Fruit fly (Drosophila melanogaster) whole organism, adult: ENCODE measurements around the gene Exo70.

Source experiments
- CG11617 ChIP-seq: fragments of 200-800 bp; sonication (Bioruptor generic); optimal IDR thresholded peaks from 2 replicates; lab custom pipeline; 2017; ENCODE audit warnings: mild to moderate bottlenecking, missing biosample characterization, missing genetic modification reagents, missing genetic modification characterization
- CG12768 ChIP-seq: fragments of 200-800 bp; sonication (Bioruptor generic); optimal IDR thresholded peaks from 2 replicates; lab custom pipeline; 2017; ENCODE audit warnings: missing biosample characterization, missing genetic modification characterization, mild to moderate bottlenecking, moderate library complexity, missing genetic modification reagents
- CG14711 ChIP-seq: fragments of 200-800 bp; sonication (Bioruptor generic); optimal IDR thresholded peaks from 2 replicates; lab custom pipeline; 2018; ENCODE audit warnings: missing biosample characterization, mild to moderate bottlenecking, missing genetic modification characterization, moderate library complexity
- CG1620 ChIP-seq: fragments of 200-800 bp; sonication (Bioruptor generic); optimal IDR thresholded peaks from 2 replicates; lab custom pipeline; 2016; ENCODE audit warnings: missing biosample characterization, missing genetic modification characterization
- CG33017 ChIP-seq: fragments of 200-800 bp; sonication (Bioruptor generic); optimal IDR thresholded peaks from 2 replicates; lab custom pipeline; 2018; ENCODE audit warnings: missing biosample characterization, mild to moderate bottlenecking, missing genetic modification characterization, moderate library complexity
- CG5204 ChIP-seq: fragments of 200-800 bp; sonication (Bioruptor generic); optimal IDR thresholded peaks from 2 replicates; lab custom pipeline; 2016; ENCODE audit warnings: missing biosample characterization, missing genetic modification characterization
- CG7045 ChIP-seq: fragments of 200-800 bp; sonication (Bioruptor generic); optimal IDR thresholded peaks from 2 replicates; lab custom pipeline; 2017; ENCODE audit warnings: missing biosample characterization, mild to moderate bottlenecking, missing genetic modification characterization
- CG7101 ChIP-seq: fragments of 200-800 bp; sonication (Bioruptor generic); optimal IDR thresholded peaks from 2 replicates; lab custom pipeline; 2018; ENCODE audit warnings: missing biosample characterization, mild to moderate bottlenecking, missing genetic modification characterization, moderate library complexity
- Clk ChIP-seq: fragments of 200-800 bp; sonication (Bioruptor generic); optimal IDR thresholded peaks from 2 replicates; lab custom pipeline; 2017; ENCODE audit warnings: missing biosample characterization, missing genetic modification characterization
- Crg-1 ChIP-seq: fragments of 200-800 bp; sonication (Bioruptor generic); optimal IDR thresholded peaks from 2 replicates; lab custom pipeline; 2016; ENCODE audit warnings: missing biosample characterization, missing genetic modification characterization
- Hr96 ChIP-seq: fragments of 200-800 bp; sonication (Bioruptor generic); optimal IDR thresholded peaks from 2 replicates; lab custom pipeline; 2016; ENCODE audit warnings: missing biosample characterization, missing genetic modification characterization
- Mnt ChIP-seq: fragments of 200-800 bp; sonication (Bioruptor generic); optimal IDR thresholded peaks from 2 replicates; lab custom pipeline; 2016; ENCODE audit warnings: missing biosample characterization, mild to moderate bottlenecking, missing genetic modification characterization
- bab1 ChIP-seq: fragments of 200-800 bp; sonication (Bioruptor generic); optimal IDR thresholded peaks from 3 replicates; lab custom pipeline; 2019; ENCODE audit warnings: missing biosample characterization, mild to moderate bottlenecking, missing genetic modification characterization, moderate library complexity
- cic ChIP-seq: fragments of 200-800 bp; sonication (Bioruptor generic); optimal IDR thresholded peaks from 2 replicates; lab custom pipeline; 2017; ENCODE audit warnings: missing biosample characterization, mild to moderate bottlenecking, missing genetic modification characterization, moderate library complexity
- cnc ChIP-seq, 2 experiments: fragments of >200 bp; optimal IDR thresholded peaks; 2 replicates each; lab custom pipeline; 2017
- kay ChIP-seq: fragments of 200-800 bp; sonication (Bioruptor generic); peaks from one replicate; lab custom pipeline; 2016; ENCODE audit warnings: missing biosample characterization, missing genetic modification characterization, borderline replicate concordance
- ovo ChIP-seq: fragments of 200-800 bp; sonication (Bioruptor generic); optimal IDR thresholded peaks from 2 replicates; lab custom pipeline; 2016; ENCODE audit warnings: missing biosample characterization, missing genetic modification characterization
- pad ChIP-seq: fragments of 200-800 bp; sonication (Bioruptor generic); optimal IDR thresholded peaks from 3 replicates; lab custom pipeline; 2017; ENCODE audit warnings: missing biosample characterization, missing genetic modification characterization, mild to moderate bottlenecking, moderate library complexity, missing genetic modification reagents
- tj ChIP-seq: fragments of 200-800 bp; sonication (Bioruptor generic); optimal IDR thresholded peaks from 3 replicates; lab custom pipeline; 2017; ENCODE audit warnings: missing biosample characterization, mild to moderate bottlenecking, missing genetic modification characterization, moderate library complexity
- toe ChIP-seq: fragments of 200-800 bp; sonication (Bioruptor generic); optimal IDR thresholded peaks from 2 replicates; lab custom pipeline; 2016; ENCODE audit warnings: missing biosample characterization, missing genetic modification characterization

The Exo70 gene

dm6 chr3L:8411439-8411897 is at the start of gene Exo70:
Gene Exo70, plus strand, starts transcription at chr3L:8411851.
- TF ChIP-seq ovo (GFP tag; lab: Kevin White, UChicago) = peak; percentile 8
- TF ChIP-seq CG11617 (GFP tag; lab: Kevin White, UChicago) = peak; percentile 1
- no peak for TF ChIP-seq cic
- no peak for TF ChIP-seq tj (GFP tag; lab: Kevin White, UChicago)
- TF ChIP-seq CG5204 (GFP tag; lab: Kevin White, UChicago) = no peak
- peak; percentile 21 for TF ChIP-seq CG14711 (tag; lab: Kevin White, UChicago)
- TF ChIP-seq kay = no peak
- TF ChIP-seq CG12768 (GFP tag; lab: Kevin White, UChicago) = no peak
- peak; percentile 15 for TF ChIP-seq CG7101 (tag; lab: Kevin White, UChicago)
- no peak for TF ChIP-seq cnc (optimal IDR thresholded peaks at IDR 0.05; lab: Kevin White, UChicago)
- TF ChIP-seq CG7045 = no peak
- no peak for TF ChIP-seq CG1620 (GFP tag; lab: Kevin White, UChicago)
- no peak for TF ChIP-seq pad (GFP tag; lab: Kevin White, UChicago)
- peak; percentile 12 for TF ChIP-seq Mnt (GFP tag; lab: Kevin White, UChicago)
- no peak for TF ChIP-seq bab1

dm6 chr3L:8363266-8363665 is 48.4 kb upstream of the Exo70 start:
- no peak for TF ChIP-seq CG7045
- no peak for TF ChIP-seq kay
- TF ChIP-seq CG14711 (tag; lab: Kevin White, UChicago) = no peak
- no peak for TF ChIP-seq pad (GFP tag; lab: Kevin White, UChicago)
- no peak for TF ChIP-seq CG7101 (tag; lab: Kevin White, UChicago)
- TF ChIP-seq toe (GFP tag; lab: Kevin White, UChicago) = no peak
- TF ChIP-seq Crg-1 (GFP tag; lab: Kevin White, UChicago) = no peak
- no peak for TF ChIP-seq bab1
- no peak for TF ChIP-seq CG5204 (GFP tag; lab: Kevin White, UChicago)
- TF ChIP-seq ovo (GFP tag; lab: Kevin White, UChicago) = no peak
- no peak for TF ChIP-seq CG33017 (tag; lab: Kevin White, UChicago)

DNA sequence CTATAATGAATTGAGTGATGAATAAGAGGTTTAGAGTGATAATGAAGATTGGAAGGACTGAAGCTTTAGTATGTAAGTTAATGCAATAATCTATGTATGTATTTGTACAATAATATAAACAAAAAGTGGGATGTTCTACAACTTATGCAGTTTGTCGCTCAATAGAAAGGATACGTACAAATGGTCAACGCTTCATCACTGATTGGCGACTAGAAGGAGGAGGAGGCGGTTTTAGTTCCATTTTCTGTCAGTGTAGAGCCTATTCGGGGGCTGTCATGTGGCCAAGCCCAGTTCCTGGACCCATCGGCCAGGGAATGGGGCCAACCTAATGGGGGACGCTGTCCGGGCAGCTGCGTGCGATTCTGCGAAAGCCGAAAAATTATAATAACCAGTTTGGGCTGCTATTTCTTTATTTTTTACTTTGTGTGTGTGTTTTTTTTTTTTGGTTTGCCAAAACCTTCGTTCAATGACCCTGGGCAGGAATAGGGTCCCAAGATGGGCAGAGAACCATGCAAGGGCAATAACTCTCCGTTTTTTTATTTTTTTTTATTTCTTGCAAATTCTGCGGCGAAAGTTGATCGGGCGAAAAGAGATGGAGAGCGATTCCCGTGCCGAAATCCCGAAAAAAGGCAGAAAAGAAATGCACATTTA is 42.8 kb upstream of the Exo70 start:
- TF ChIP-seq CG1620 (GFP tag; lab: Kevin White, UChicago) (no peak), Mnt (GFP tag; lab: Kevin White, UChicago) (no peak), CG5204 (GFP tag; lab: Kevin White, UChicago) (no peak), cnc (optimal IDR thresholded peaks at IDR 0.05; lab: Kevin White, UChicago) (no peak), CG33017 (tag; lab: Kevin White, UChicago) (no peak), cic (no peak), CG7101 (tag; lab: Kevin White, UChicago) (no peak), Hr96 (GFP tag; lab: Kevin White, UChicago) (no peak), CG7045 (no peak), bab1 (no peak)

dm6 chr3L:8369456-8369855 is 42.2 kb upstream of the Exo70 start:
- TF ChIP-seq kay (peak; percentile 14), Clk (no peak), CG5204 (GFP tag; lab: Kevin White, UChicago) (no peak)

DNA sequence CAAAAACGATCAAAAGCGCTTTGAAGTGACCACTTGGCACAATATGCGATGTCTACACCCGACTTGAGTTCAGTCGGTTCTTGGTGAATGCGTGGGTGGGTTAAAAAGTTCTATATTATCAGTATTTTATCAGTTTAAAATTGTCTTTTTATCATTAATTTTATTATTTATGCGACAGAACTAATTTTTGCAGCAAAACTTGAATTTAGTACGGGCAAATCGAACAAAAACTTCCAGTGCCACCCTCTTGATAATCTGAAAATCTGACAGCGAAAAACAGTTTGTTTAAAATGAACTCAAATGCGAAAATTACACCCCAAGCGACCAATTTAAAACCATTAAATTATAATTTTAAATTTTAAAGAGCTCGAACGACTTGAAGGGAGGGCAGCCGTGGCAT is 40.7 kb upstream of the Exo70 start:
- TF ChIP-seq CG12768 (GFP tag; lab: Kevin White, UChicago) (no peak), tj (GFP tag; lab: Kevin White, UChicago) (no peak)

- TF ChIP-seq ovo (GFP tag; lab: Kevin White, UChicago) = no peak
- no peak for TF ChIP-seq CG7101 (tag; lab: Kevin White, UChicago)
- TF ChIP-seq Crg-1 (GFP tag; lab: Kevin White, UChicago) = no peak
- no peak for TF ChIP-seq CG12768 (GFP tag; lab: Kevin White, UChicago)
- no peak for TF ChIP-seq kay
- no peak for TF ChIP-seq cnc (optimal IDR thresholded peaks at IDR 0.05; lab: Kevin White, UChicago)
- TF ChIP-seq toe (GFP tag; lab: Kevin White, UChicago) = no peak
- TF ChIP-seq pad (GFP tag; lab: Kevin White, UChicago) = no peak
- TF ChIP-seq cic = no peak
- TF ChIP-seq CG5204 (GFP tag; lab: Kevin White, UChicago) = no peak
- no peak for TF ChIP-seq Mnt (GFP tag; lab: Kevin White, UChicago)
- no peak for TF ChIP-seq tj (GFP tag; lab: Kevin White, UChicago)
- no peak for TF ChIP-seq bab1
- TF ChIP-seq CG33017 (tag; lab: Kevin White, UChicago) = no peak
- no peak for TF ChIP-seq CG1620 (GFP tag; lab: Kevin White, UChicago)
- TF ChIP-seq CG11617 (GFP tag; lab: Kevin White, UChicago) = no peak
- no peak for TF ChIP-seq Hr96 (GFP tag; lab: Kevin White, UChicago)
- no peak for TF ChIP-seq CG14711 (tag; lab: Kevin White, UChicago)
- TF ChIP-seq Clk = no peak
These were observed 40.1 kb upstream of the Exo70 start for dm6 chr3L:8371538-8371937.

dm6 chr3L:8372035-8372434 is 39.6 kb upstream of the Exo70 start, which contains the start of gene ImpE1:
Gene ImpE1, plus strand, starts transcription at chr3L:8372405.
- TF ChIP-seq kay (no peak), ovo (GFP tag; lab: Kevin White, UChicago) (no peak)
